Fruit fly (Drosophila melanogaster): ENCODE measurements around the gene CYLD.

DNA sequence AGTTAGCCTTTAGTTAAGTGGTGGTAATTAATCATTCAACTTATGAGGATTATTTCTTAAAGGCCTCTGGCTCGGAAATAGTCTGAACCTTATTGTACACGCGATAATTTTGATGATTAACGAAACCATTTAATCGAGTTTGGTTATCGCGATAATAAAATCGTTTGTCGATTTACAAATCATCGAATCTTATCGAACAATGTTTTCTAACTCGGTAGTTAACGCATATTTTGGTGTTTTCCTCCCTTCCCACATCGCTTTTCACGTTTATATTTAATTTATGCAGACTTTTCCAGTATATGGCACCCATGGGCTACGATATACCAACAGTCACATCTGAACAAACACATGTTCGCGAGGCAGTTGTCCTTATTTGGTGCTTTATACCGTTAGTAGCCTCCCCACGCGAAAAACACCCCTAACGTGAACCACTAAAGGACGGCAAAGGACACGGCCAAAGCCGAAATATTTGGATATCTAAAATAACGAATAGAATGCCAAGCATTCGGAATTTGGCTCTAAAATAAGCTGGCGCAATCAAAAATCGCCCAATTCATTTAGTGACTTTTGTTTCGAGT is 44.5 kb upstream of the CYLD start, which contains the start of gene Frmd5:
- TF ChIP-seq usp (GFP tag; optimal IDR thresholded peaks at IDR 0.05) = no peak
- no peak for TF ChIP-seq OdsH (GFP tag; optimal IDR thresholded peaks at IDR 0.05)
- TF ChIP-seq lola (GFP tag; optimal IDR thresholded peaks at IDR 0.05) = no peak
- TF ChIP-seq foxo (GFP tag; optimal IDR thresholded peaks at IDR 0.05) = no peak
- TF ChIP-seq Dif (GFP tag; optimal IDR thresholded peaks at IDR 0.05; ENCODE audit: partially characterized antibody) = no peak
- no peak for TF ChIP-seq Myc (optimal IDR thresholded peaks at IDR 0.05)
- no peak for TF ChIP-seq woc (GFP tag; optimal IDR thresholded peaks at IDR 0.05)
- no peak for TF ChIP-seq Dfd (GFP tag; optimal IDR thresholded peaks at IDR 0.05)
- no peak for TF ChIP-seq CG9705 (GFP tag; optimal IDR thresholded peaks at IDR 0.05)
